Fruit fly (Drosophila melanogaster) whole organism, pupa: ENCODE results near the gene Muc30E.

Experiments used
- CG10348 ChIP-seq: fragments of 200-800 bp; sonication (Bioruptor generic); IDR thresholded peaks from 2 replicates; pipeline ENCODE4 v1.3.6; 2022; ENCODE audit warnings: missing biosample characterization, missing genetic modification characterization
- CG12605 ChIP-seq: fragments of 200-800 bp; sonication (Bioruptor generic); IDR thresholded peaks from 2 replicates; pipeline ENCODE4 v1.3.6; 2022; ENCODE audit warnings: missing biosample characterization, missing genetic modification characterization
- CG13204 ChIP-seq: fragments of 200-800 bp; sonication (Bioruptor generic); optimal IDR thresholded peaks from 2 replicates; lab custom pipeline; 2018; ENCODE audit warnings: missing biosample characterization, mild to moderate bottlenecking, missing genetic modification characterization, moderate library complexity
- CG14655 ChIP-seq: fragments of 200-800 bp; sonication (Bioruptor generic); optimal IDR thresholded peaks from 3 replicates; lab custom pipeline; 2017; ENCODE audit warnings: mild to moderate bottlenecking, missing biosample characterization, missing genetic modification reagents, missing genetic modification characterization
- CG15710 ChIP-seq: fragments of 200-800 bp; sonication (Bioruptor generic); optimal IDR thresholded peaks from 2 replicates; lab custom pipeline; 2018; ENCODE audit warnings: missing biosample characterization, mild to moderate bottlenecking, missing genetic modification characterization, moderate library complexity
- CG17806 ChIP-seq: fragments of 200-800 bp; sonication (Bioruptor generic); optimal IDR thresholded peaks from 2 replicates; lab custom pipeline; 2018; ENCODE audit warnings: missing biosample characterization, mild to moderate bottlenecking, missing genetic modification characterization, moderate library complexity
- CG32121 ChIP-seq: fragments of 200-800 bp; sonication (Bioruptor generic); IDR thresholded peaks from 2 replicates; pipeline ENCODE4 v1.3.6; 2022; ENCODE audit warnings: missing biosample characterization, missing genetic modification characterization
- CG34367 ChIP-seq: fragments of 200-800 bp; sonication (Bioruptor generic); optimal IDR thresholded peaks from 2 replicates; lab custom pipeline; 2018; ENCODE audit warnings: missing biosample characterization, mild to moderate bottlenecking, missing genetic modification characterization
- CG4496 ChIP-seq: fragments of 200-800 bp; sonication (Bioruptor generic); IDR thresholded peaks from 3 replicates; pipeline ENCODE4 v1.3.6; 2022; ENCODE audit warnings: missing biosample characterization, missing genetic modification characterization
- CG8159 ChIP-seq: fragments of 200-800 bp; sonication (Bioruptor generic); optimal IDR thresholded peaks from 3 replicates; lab custom pipeline; 2018; ENCODE audit warnings: missing biosample characterization, mild to moderate bottlenecking, missing genetic modification characterization, moderate library complexity
- CG8301 ChIP-seq: fragments of 200-800 bp; sonication (Bioruptor generic); optimal IDR thresholded peaks from 2 replicates; lab custom pipeline; 2018; ENCODE audit warnings: missing biosample characterization, mild to moderate bottlenecking, missing genetic modification characterization
- CG9948 ChIP-seq: fragments of 200-800 bp; sonication (Bioruptor generic); optimal IDR thresholded peaks from 2 replicates; lab custom pipeline; 2018; ENCODE audit warnings: missing biosample characterization, mild to moderate bottlenecking, missing genetic modification characterization, moderate library complexity
- D1 ChIP-seq: fragments of 200-800 bp; sonication (Bioruptor generic); optimal IDR thresholded peaks from 2 replicates; lab custom pipeline; 2018; ENCODE audit warnings: missing biosample characterization, mild to moderate bottlenecking, missing genetic modification characterization, moderate library complexity
- EcR ChIP-seq: fragments of 200-800 bp; sonication (Bioruptor generic); optimal IDR thresholded peaks from 3 replicates; lab custom pipeline; 2019; ENCODE audit warnings: missing biosample characterization, missing genetic modification characterization, mild to moderate bottlenecking, moderate library complexity, missing genetic modification reagents
- Ets98B ChIP-seq: fragments of 200-800 bp; sonication (Bioruptor generic); IDR thresholded peaks from 2 replicates; pipeline ENCODE4 v1.3.6; 2022; ENCODE audit warnings: missing biosample characterization, missing genetic modification characterization
- Pif1A ChIP-seq: fragments of 200-800 bp; sonication (Bioruptor generic); optimal IDR thresholded peaks from 3 replicates; lab custom pipeline; 2016; ENCODE audit warnings: missing biosample characterization, missing genetic modification characterization
- Pif1B ChIP-seq: fragments of 200-800 bp; sonication (Bioruptor generic); optimal IDR thresholded peaks from 3 replicates; lab custom pipeline; 2016; ENCODE audit warnings: missing biosample characterization, missing genetic modification characterization
- Snoo ChIP-seq: fragments of 200-800 bp; sonication (Bioruptor generic); optimal IDR thresholded peaks from 3 replicates; lab custom pipeline; 2017; ENCODE audit warnings: missing biosample characterization, mild to moderate bottlenecking, missing genetic modification characterization, inconsistent platforms
- fd96Ca ChIP-seq: fragments of 200-800 bp; sonication (Bioruptor generic); IDR thresholded peaks from 3 replicates; pipeline ENCODE4 v1.3.6; 2022; ENCODE audit warnings: missing biosample characterization, missing genetic modification characterization
- gl ChIP-seq: fragments of 200-800 bp; sonication (Bioruptor generic); optimal IDR thresholded peaks from 2 replicates; lab custom pipeline; 2018; ENCODE audit warnings: missing biosample characterization, mild to moderate bottlenecking, missing genetic modification characterization
- rn ChIP-seq: fragments of 200-800 bp; sonication (Bioruptor generic); IDR thresholded peaks from 2 replicates; pipeline ENCODE4 v1.3.6; 2022; ENCODE audit warnings: missing biosample characterization, missing genetic modification characterization

The Muc30E gene

DNA sequence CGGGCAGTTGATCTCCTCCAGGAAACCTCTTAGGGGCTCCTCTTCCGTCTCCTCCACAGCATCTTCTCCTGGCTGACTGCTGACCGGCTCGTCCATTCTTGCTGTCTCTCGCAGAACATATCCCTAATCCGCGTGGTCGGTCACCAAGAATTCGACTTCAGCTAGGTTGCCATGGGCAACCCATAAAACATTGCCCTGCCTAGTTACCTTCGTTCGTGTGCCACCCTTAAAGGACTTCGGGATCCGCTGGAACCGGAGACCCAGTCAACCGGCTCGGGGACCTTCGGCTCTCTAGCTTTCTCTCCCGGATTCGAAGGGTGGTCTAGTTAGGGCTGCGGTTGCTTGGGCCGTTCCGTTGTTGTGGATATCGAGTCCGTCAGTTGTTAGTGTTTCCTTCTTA, 21.8 kb upstream of the Muc30E start, which contains the start of the genes TbCMF46 and CG42366:
Gene TbCMF46, minus strand, starts transcription at position 101 of the 400 bp plus-strand sequence.
Gene CG42366, plus strand, starts transcription at position 397 of the 400 bp plus-strand sequence.
- TF ChIP-seq EcR (GFP tag; lab: Kevin White, UChicago) (no peak), CG32121 (GFP tag; lab: Robert Waterston, UW) (no peak), Pif1B (GFP tag; lab: Kevin White, UChicago) (no peak), CG34367 (tag; lab: Kevin White, UChicago) (no peak), CG8159 (tag; lab: Kevin White, UChicago) (no peak), CG4496 (no peak), gl (tag; lab: Kevin White, UChicago) (no peak), CG12605 (GFP tag; lab: Robert Waterston, UW) (no peak), CG13204 (no peak), Ets98B (GFP tag; lab: Robert Waterston, UW) (no peak), CG10348 (GFP tag; lab: Robert Waterston, UW) (no peak), D1 (tag; lab: Kevin White, UChicago) (no peak), CG14655 (GFP tag; lab: Kevin White, UChicago) (no peak)

dm6 chr2L:9921401-9921800, 18.5 kb upstream of the Muc30E start, which contains the start of gene CG4592:
TSS of gene CG4592 (plus strand) at chr2L:9921633.
- TF ChIP-seq D1 (tag; lab: Kevin White, UChicago) (peak; percentile 2), Ets98B (GFP tag; lab: Robert Waterston, UW) (peak; percentile 84), CG14655 (GFP tag; lab: Kevin White, UChicago) (no peak), CG8301 (tag; lab: Kevin White, UChicago) (no peak), gl (tag; lab: Kevin White, UChicago) (peak; percentile 36), Pif1B (GFP tag; lab: Kevin White, UChicago) (peak; percentile 77), CG12605 (GFP tag; lab: Robert Waterston, UW) (peak; percentile 66), CG32121 (GFP tag; lab: Robert Waterston, UW) (peak; percentile 82), Snoo (no peak), CG34367 (tag; lab: Kevin White, UChicago) (peak; percentile 68), CG8159 (tag; lab: Kevin White, UChicago) (peak; percentile 65), CG17806 (tag; lab: Kevin White, UChicago) (no peak), CG10348 (GFP tag; lab: Robert Waterston, UW) (no peak), fd96Ca (peak; percentile 82; the same call in 2 of the 3 replicates), CG13204 (no peak), CG15710 (no peak), rn (no peak), Pif1A (GFP tag; lab: Kevin White, UChicago) (peak; percentile 81), CG9948 (tag; lab: Kevin White, UChicago) (peak; percentile 54), EcR (GFP tag; lab: Kevin White, UChicago) (no peak), CG4496 (peak; percentile 87)

- TF ChIP-seq CG10348 (GFP tag; lab: Robert Waterston, UW) (no peak), CG15710 (no peak)
These were observed 17.0 kb upstream of the Muc30E start, which contains the start of gene CG4594 for dm6 chr2L:9919949-9920348. TSS of gene CG4594 (plus strand) at chr2L:9920160.

DNA sequence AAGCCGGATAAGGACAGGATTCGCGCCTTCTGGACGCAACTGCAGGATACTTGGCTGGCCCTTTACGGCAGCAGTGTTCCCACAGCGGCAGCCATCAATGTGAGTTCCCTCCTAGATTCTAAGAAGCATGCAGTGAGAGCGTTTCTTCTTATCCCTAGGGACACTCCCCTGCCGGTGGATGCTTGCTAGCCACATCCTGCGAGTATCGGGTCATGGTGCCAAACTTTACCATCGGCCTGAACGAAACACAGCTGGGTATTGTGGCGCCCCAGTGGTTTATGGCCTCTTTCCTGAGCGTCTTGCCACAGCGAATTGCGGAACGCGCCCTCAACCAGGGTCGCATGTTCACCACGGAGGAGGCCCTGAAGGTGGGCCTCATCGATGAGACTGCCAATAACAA, 16.3 kb upstream of the Muc30E start:
- no peak for TF ChIP-seq rn
- TF ChIP-seq Pif1B (GFP tag; lab: Kevin White, UChicago) = no peak
- no peak for TF ChIP-seq CG32121 (GFP tag; lab: Robert Waterston, UW)
- TF ChIP-seq, all 21 proteins: peak for 0

dm6 chr2L:9918020-9918959, 15.4 kb upstream of the Muc30E start, which contains the start of the genes CG5885 and CG4598:
TSS of gene CG5885 (minus strand) at chr2L:9918330.
TSS of gene CG4598 (plus strand) at chr2L:9918618.
- TF ChIP-seq CG17806 (tag; lab: Kevin White, UChicago) = peak; percentile 42
- peak; percentile 81 for TF ChIP-seq gl (tag; lab: Kevin White, UChicago)
- TF ChIP-seq fd96Ca = peak; percentile 43; the same call in 1 of the 3 replicates
- peak; percentile 58 for TF ChIP-seq CG9948 (tag; lab: Kevin White, UChicago)
- peak; percentile 42 for TF ChIP-seq CG13204
- peak; percentile 39 for TF ChIP-seq CG4496
- TF ChIP-seq CG10348 (GFP tag; lab: Robert Waterston, UW) = no peak
- peak; percentile 63 for TF ChIP-seq CG8301 (tag; lab: Kevin White, UChicago)
- peak; percentile 82 for TF ChIP-seq Pif1A (GFP tag; lab: Kevin White, UChicago)
- peak; percentile 2 for TF ChIP-seq CG34367 (tag; lab: Kevin White, UChicago)
- peak; percentile 78 for TF ChIP-seq Ets98B (GFP tag; lab: Robert Waterston, UW)
- TF ChIP-seq CG8159 (tag; lab: Kevin White, UChicago) = peak; percentile 63
- TF ChIP-seq rn = no peak
- TF ChIP-seq CG15710 = peak; percentile 55
- peak; percentile 10 for TF ChIP-seq EcR (GFP tag; lab: Kevin White, UChicago)
- TF ChIP-seq CG12605 (GFP tag; lab: Robert Waterston, UW) = peak; percentile 80
- peak; percentile 76 for TF ChIP-seq CG32121 (GFP tag; lab: Robert Waterston, UW)
- peak; percentile 69 for TF ChIP-seq Pif1B (GFP tag; lab: Kevin White, UChicago)
- peak; percentile 44 for TF ChIP-seq Snoo
- TF ChIP-seq CG14655 (GFP tag; lab: Kevin White, UChicago) = peak; percentile 78
- TF ChIP-seq D1 (tag; lab: Kevin White, UChicago) = no peak
